Fruit fly (Drosophila melanogaster): Measurements from ENCODE around the gene CG8360.

The CG8360 gene

dm6 chr2L:8164219-8164618 lies 48.5 kb upstream of the CG8360 start (continued):
- TF ChIP-seq CG2875 (GFP tag; optimal IDR thresholded peaks at IDR 0.05), result peak; percentile 96
- TF ChIP-seq CG15601 (tag; optimal IDR thresholded peaks at IDR 0.05), result peak; percentile 95
- TF ChIP-seq CG14860 (GFP tag; IDR thresholded peaks at IDR 0.05; ENCODE audit: partially characterized antibody), result no peak
- TF ChIP-seq Adf1 (GFP tag; IDR thresholded peaks at IDR 0.05), result no peak
- TF ChIP-seq CG6654 (GFP tag; optimal IDR thresholded peaks at IDR 0.05), result no peak
- peak; percentile 78 for TF ChIP-seq nerfin-1 (tag; optimal IDR thresholded peaks at IDR 0.05)
- peak; percentile 85 for TF ChIP-seq CG11398 (GFP tag; optimal IDR thresholded peaks at IDR 0.05)
- peak; percentile 63; the same call in 1 of the 3 replicates for TF ChIP-seq z (GFP tag; IDR thresholded peaks at IDR 0.05)
- TF ChIP-seq yki (optimal IDR thresholded peaks at IDR 0.05), result no peak
- peak; percentile 59 for TF ChIP-seq CG8359 (GFP tag; optimal IDR thresholded peaks at IDR 0.05; ENCODE audit: borderline replicate concordance)
- peak; percentile 85 for TF ChIP-seq salm (tag; optimal IDR thresholded peaks at IDR 0.05)
- peak; percentile 61 for TF ChIP-seq eyg (GFP tag; optimal IDR thresholded peaks at IDR 0.05)
- no peak for TF ChIP-seq sc (optimal IDR thresholded peaks at IDR 0.05)
- TF ChIP-seq sc (GFP tag; optimal IDR thresholded peaks at IDR 0.05), result peak; percentile 92
- TF ChIP-seq ttk (GFP tag; IDR thresholded peaks at IDR 0.05), result no peak
- peak; percentile 59 for TF ChIP-seq CHES-1-like (GFP tag; optimal IDR thresholded peaks at IDR 0.05)
- TF ChIP-seq Ssrp (tag; optimal IDR thresholded peaks at IDR 0.05), result peak; percentile 51
- peak; percentile 85 for TF ChIP-seq onecut (GFP tag; IDR thresholded peaks at IDR 0.05)
- no peak for TF ChIP-seq Doc2 (GFP tag; IDR thresholded peaks at IDR 0.05)
- TF ChIP-seq tna (GFP tag; IDR thresholded peaks at IDR 0.05; ENCODE audit: partially characterized antibody), result no peak
- no peak for TF ChIP-seq run (tag; optimal IDR thresholded peaks at IDR 0.05)
- TF ChIP-seq mirr (GFP tag; optimal IDR thresholded peaks at IDR 0.05), result peak; percentile 39
- no peak for TF ChIP-seq CG13287 (GFP tag; IDR thresholded peaks at IDR 0.05; ENCODE audit: partially characterized antibody)
- TF ChIP-seq fru (optimal IDR thresholded peaks at IDR 0.05), result no peak
- peak; percentile 65 for TF ChIP-seq CG15269 (tag; optimal IDR thresholded peaks at IDR 0.05)
- TF ChIP-seq ash1 (GFP tag; optimal IDR thresholded peaks at IDR 0.05), result no peak
- TF ChIP-seq da (GFP tag; optimal IDR thresholded peaks at IDR 0.05), result no peak
- no peak for TF ChIP-seq CG32532 (GFP tag; IDR thresholded peaks at IDR 0.05)
- no peak for TF ChIP-seq D19B (GFP tag; optimal IDR thresholded peaks at IDR 0.05)
- peak; percentile 45 for TF ChIP-seq lilli (GFP tag; optimal IDR thresholded peaks at IDR 0.05)
- TF ChIP-seq CG43689 (GFP tag; IDR thresholded peaks at IDR 0.05), result peak; percentile 41; the same call in 1 of the 2 replicates
- no peak for TF ChIP-seq emc (GFP tag; optimal IDR thresholded peaks at IDR 0.05)
- peak; percentile 72 for TF ChIP-seq CG4854 (GFP tag; optimal IDR thresholded peaks at IDR 0.05)
- peak; percentile 40 for TF ChIP-seq CG16815 (GFP tag; optimal IDR thresholded peaks at IDR 0.05)
- TF ChIP-seq CG2889 (GFP tag; IDR thresholded peaks at IDR 0.05), result no peak
- TF ChIP-seq CG8478 (optimal IDR thresholded peaks at IDR 0.05), result no peak
- TF ChIP-seq repo (GFP tag; optimal IDR thresholded peaks at IDR 0.05), result no peak
- TF ChIP-seq Abd-B (GFP tag; optimal IDR thresholded peaks at IDR 0.05), result no peak
- TF ChIP-seq Ada2b (GFP tag; IDR thresholded peaks at IDR 0.05), result no peak
- TF ChIP-seq usp (GFP tag; optimal IDR thresholded peaks at IDR 0.05), result no peak
- peak; percentile 84 for TF ChIP-seq Sox102F (GFP tag; optimal IDR thresholded peaks at IDR 0.05)
- TF ChIP-seq ssp (GFP tag; IDR thresholded peaks at IDR 0.05), result no peak
- TF ChIP-seq Dek (tag; optimal IDR thresholded peaks at IDR 0.05), result peak; percentile 48
- TF ChIP-seq CG17802 (tag; optimal IDR thresholded peaks at IDR 0.05), result peak; percentile 37
- TF ChIP-seq CkIIα-i1 (GFP tag; IDR thresholded peaks at IDR 0.05), result no peak
- peak; percentile 41 for TF ChIP-seq ems (GFP tag; optimal IDR thresholded peaks at IDR 0.05)
- TF ChIP-seq Nf-YC (tag; optimal IDR thresholded peaks at IDR 0.05), result peak; percentile 23
- no peak for TF ChIP-seq sd (tag; optimal IDR thresholded peaks at IDR 0.05)
- no peak for TF ChIP-seq CG4404 (GFP tag; IDR thresholded peaks at IDR 0.05)
- no peak for TF ChIP-seq CG11456 (GFP tag; IDR thresholded peaks at IDR 0.05)
- no peak for TF ChIP-seq pho (GFP tag; optimal IDR thresholded peaks at IDR 0.05)
- TF ChIP-seq CG33557 (GFP tag; optimal IDR thresholded peaks at IDR 0.05), result peak; percentile 93
- peak; percentile 63 for TF ChIP-seq Nf-YB (GFP tag; optimal IDR thresholded peaks at IDR 0.05)
